Worm (Caenorhabditis elegans) whole organism, L4 larva: Measurements from ENCODE around the gene C09B8.3.

Experiments
- D1046.2 ChIP-seq: fragments of 200-800 bp; sonication (Bioruptor generic); IDR thresholded peaks from 2 replicates; pipeline ENCODE4 v1.3.6; 2022; ENCODE audit warnings: missing genetic modification characterization, missing compliant biosample characterization
- ceh-28 ChIP-seq: fragments of 150-350 bp; optimal IDR thresholded peaks from 2 replicates; lab custom pipeline; 2014; ENCODE audit warnings: missing biosample characterization, missing genetic modification reagents, missing genetic modification characterization
- daf-19 ChIP-seq: fragments of 200-800 bp; sonication (Bioruptor generic); conservative IDR thresholded peaks from 2 replicates; pipeline ENCODE4 v1.3.6; 2022; ENCODE audit warnings: missing genetic modification characterization, missing compliant biosample characterization
- egl-27 ChIP-seq: sonication (generic microtip); optimal IDR thresholded peaks from 3 replicates; lab custom pipeline; 2017; ENCODE audit warnings: missing biosample characterization, missing genetic modification reagents, missing genetic modification characterization
- egl-43 ChIP-seq: fragments of 200-800 bp; sonication (Bioruptor generic); IDR thresholded peaks from 2 replicates; pipeline ENCODE4 v1.3.6; 2022; ENCODE audit warnings: missing genetic modification reagents, missing genetic modification characterization, missing compliant biosample characterization
- jun-1 ChIP-seq: fragments of 150-350 bp; optimal IDR thresholded peaks from 2 replicates; lab custom pipeline; 2014; ENCODE audit warnings: missing biosample characterization, missing genetic modification reagents, missing genetic modification characterization
- lin-39 ChIP-seq: fragments of 150-350 bp; optimal IDR thresholded peaks from 2 replicates; lab custom pipeline; 2014; ENCODE audit warnings: missing biosample characterization, missing genetic modification reagents, missing genetic modification characterization
- mdl-1 ChIP-seq, 2 experiments: fragments of 150-350 bp in 1 of 2; sonication (generic microtip) in 1 of 2; optimal IDR thresholded peaks; 2 replicates each; lab custom pipeline; 2014 to 2017; ENCODE audit warnings: missing biosample characterization in 2 of 2, missing genetic modification characterization in 2 of 2
- mep-1 ChIP-seq: fragments of 150-350 bp; sonication (generic microtip); optimal IDR thresholded peaks from 3 replicates; lab custom pipeline; 2014; ENCODE audit warnings: missing biosample characterization, missing genetic modification characterization
- mes-2 ChIP-seq: sonication (generic microtip); optimal IDR thresholded peaks from 2 replicates; lab custom pipeline; 2016; ENCODE audit warnings: missing genotype, mild to moderate bottlenecking, missing genetic modification characterization, missing compliant biosample characterization; ENCODE audit not compliant: poor library complexity, severe bottlenecking
- nhr-76 ChIP-seq: fragments of 150-350 bp; optimal IDR thresholded peaks from 2 replicates; lab custom pipeline; 2014; ENCODE audit warnings: missing biosample characterization, missing genetic modification characterization
- zag-1 ChIP-seq: fragments of 150-350 bp; optimal IDR thresholded peaks from 2 replicates; lab custom pipeline; 2014; ENCODE audit warnings: missing biosample characterization, missing genetic modification characterization

DNA sequence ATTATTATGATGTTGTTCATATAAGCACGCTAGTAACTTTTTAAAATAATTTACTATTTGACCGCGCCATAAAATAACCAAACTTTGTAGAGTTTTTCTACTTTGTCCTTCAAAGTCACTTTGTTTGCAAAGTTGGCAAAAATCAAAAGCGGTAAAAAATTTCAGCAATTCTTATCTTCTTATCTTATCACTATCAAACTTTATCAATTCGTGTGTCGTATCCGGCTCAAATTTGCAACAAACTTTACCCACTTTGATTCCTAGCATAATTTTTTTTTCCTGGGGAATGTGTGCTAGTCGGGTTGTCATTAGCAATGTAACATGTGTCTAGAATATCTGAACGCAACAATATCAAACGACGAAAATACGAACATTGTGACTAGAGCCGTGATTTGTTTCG, 24.8 kb downstream of the C09B8.3 start:
- no peak for TF ChIP-seq mep-1 (tag; lab: Kevin White, UChicago)
- no peak for TF ChIP-seq mdl-1 (tag; optimal IDR thresholded peaks at IDR 0.05; lab: Kevin White, UChicago)
- no peak for TF ChIP-seq lin-39 (tag; lab: Kevin White, UChicago)
- TF ChIP-seq zag-1, result no peak
- TF ChIP-seq mes-2, result no peak
- no peak for TF ChIP-seq D1046.2 (GFP tag; lab: Robert Waterston, UW)
- no peak for TF ChIP-seq egl-27
- TF ChIP-seq egl-43 (GFP tag; lab: Robert Waterston, UW), result no peak
- no peak for TF ChIP-seq nhr-76
- no peak for TF ChIP-seq daf-19 (GFP tag; lab: Robert Waterston, UW)
- no peak for TF ChIP-seq ceh-28 (tag; lab: Kevin White, UChicago)
- no peak for TF ChIP-seq jun-1 (tag; lab: Kevin White, UChicago)
